Fruit fly (Drosophila melanogaster): ENCODE results near the gene RpS14b.

DNA sequence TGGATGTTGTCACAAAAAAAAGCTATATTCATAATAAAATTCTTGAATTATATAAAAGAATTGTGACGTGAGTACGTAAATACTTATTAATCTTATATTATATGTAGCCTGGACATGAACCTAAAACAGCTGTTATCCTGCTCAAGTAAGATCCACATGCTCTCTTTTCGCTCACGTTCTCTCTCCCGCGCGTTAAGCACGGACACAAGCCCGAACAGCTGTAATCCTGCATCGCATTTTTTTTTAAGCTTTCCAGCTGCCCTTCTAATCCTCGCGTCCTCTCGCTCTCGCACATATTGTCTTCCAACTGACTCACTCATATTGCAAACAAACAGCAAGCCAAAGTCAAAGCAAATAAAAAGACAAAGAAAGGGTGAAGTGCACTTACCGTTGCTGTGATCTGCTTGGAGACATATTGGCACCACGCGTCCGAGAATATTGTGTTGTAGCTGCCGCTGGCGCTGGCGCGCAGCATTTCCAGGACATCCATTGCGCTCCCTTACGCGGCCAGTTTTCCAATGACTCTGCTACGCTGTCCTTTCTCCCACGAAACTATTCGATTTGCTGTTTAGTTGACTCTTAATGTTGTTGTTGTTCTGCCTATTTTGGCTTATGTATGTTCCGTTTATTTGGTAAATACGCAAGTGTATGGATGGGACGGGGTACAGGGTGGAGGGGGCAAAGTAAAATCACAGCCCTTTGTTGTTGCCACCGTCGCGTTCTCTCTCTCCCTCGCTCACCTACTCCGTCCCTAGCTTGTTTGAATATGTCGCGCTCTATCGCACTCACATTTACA lies 32.6 kb downstream of the RpS14b start:
- no peak for TF ChIP-seq ttk (optimal IDR thresholded peaks at IDR 0.05)
- no peak for TF ChIP-seq psq (optimal IDR thresholded peaks at IDR 0.05)
- TF ChIP-seq insv (optimal IDR thresholded peaks at IDR 0.05) = no peak
- TF ChIP-seq h (optimal IDR thresholded peaks at IDR 0.05) = no peak
- TF ChIP-seq Myc (optimal IDR thresholded peaks at IDR 0.05) = no peak
- no peak for TF ChIP-seq Sin3A (optimal IDR thresholded peaks at IDR 0.05)
